Worm (Caenorhabditis elegans) whole organism, L3 larva: ENCODE results near the gene Y47D7A.7.

Experiments
- aly-2 ChIP-seq: fragments of 150-350 bp; optimal IDR thresholded peaks from 2 replicates; lab custom pipeline; 2014; ENCODE audit warnings: missing biosample characterization, missing genetic modification characterization
- ceh-9 ChIP-seq: sonication (generic microtip); optimal IDR thresholded peaks from 2 replicates; lab custom pipeline; 2018; ENCODE audit warnings: missing biosample characterization, missing genetic modification characterization
- nhr-237 ChIP-seq: fragments of 150-350 bp; optimal IDR thresholded peaks from 2 replicates; lab custom pipeline; 2014; ENCODE audit warnings: missing biosample characterization, missing genetic modification characterization
- nhr-25 ChIP-seq: sonication (generic microtip); optimal IDR thresholded peaks from 2 replicates; lab custom pipeline; 2017; ENCODE audit warnings: missing biosample characterization, missing genetic modification characterization
- pha-4 ChIP-seq: fragments of 150-350 bp; optimal IDR thresholded peaks from 2 replicates; lab custom pipeline; 2014; ENCODE audit warnings: missing biosample characterization, missing genetic modification reagents, missing genetic modification characterization
- pqm-1 ChIP-seq: fragments of 150-350 bp; optimal IDR thresholded peaks from 2 replicates; lab custom pipeline; 2017; ENCODE audit warnings: missing biosample characterization, missing genetic modification characterization, inconsistent platforms

- no peak for TF ChIP-seq aly-2
- TF ChIP-seq pqm-1 (tag; lab: Kevin White, UChicago): no peak
- no peak for TF ChIP-seq nhr-25 (tag; lab: Kevin White, UChicago)
- no peak for TF ChIP-seq pha-4 (tag; lab: Kevin White, UChicago)
- TF ChIP-seq nhr-237: no peak
- no peak for TF ChIP-seq ceh-9 (tag; lab: Kevin White, UChicago)
Measured at ce11 chrV:4454634-4455033, 35.0 kb upstream of the Y47D7A.7 start, which contains the start of gene gnrr-5.
